Worm (Caenorhabditis elegans): Measurements from ENCODE around the gene dpr-1.

DNA sequence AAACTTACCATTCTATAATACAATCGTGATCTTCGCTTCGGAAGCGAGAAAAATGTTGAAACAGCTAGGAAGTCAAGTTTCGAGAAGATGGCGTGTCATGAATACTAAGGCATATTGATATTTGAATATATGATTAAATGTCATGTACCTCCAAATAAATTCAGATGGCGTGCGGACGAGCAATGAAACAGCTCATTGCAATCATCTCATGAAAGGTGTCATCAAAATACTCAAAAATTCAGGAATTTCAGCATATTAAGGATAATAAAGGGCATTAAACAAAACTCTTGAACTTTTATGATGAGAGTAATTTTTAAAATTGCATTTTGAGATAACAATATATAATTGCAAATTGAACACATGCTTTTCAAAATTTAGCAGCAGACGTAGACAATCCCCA, 26.6 kb downstream of the dpr-1 start, which contains the start of gene gcy-32:
- TF ChIP-seq ztf-23 (GFP tag; IDR thresholded peaks at IDR 0.05) (no peak), ref-1 (GFP tag; conservative IDR thresholded peaks at IDR 0.05) (no peak), tab-1 (GFP tag; IDR thresholded peaks at IDR 0.05) (no peak), ztf-29 (GFP tag; IDR thresholded peaks at IDR 0.05) (no peak), klf-2 (GFP tag; conservative IDR thresholded peaks at IDR 0.05) (no peak), T22C8.4 (GFP tag; IDR thresholded peaks at IDR 0.05) (no peak), flt-1 (GFP tag; IDR thresholded peaks at IDR 0.05) (no peak), cog-1 (tag; optimal IDR thresholded peaks at IDR 0.05) (no peak)
